Fruit fly (Drosophila melanogaster) Kc167 (cell line): ENCODE results near the gene rempA.

Source experiments
- Myc ChIP-seq: fragments of >200 bp; optimal IDR thresholded peaks from 2 replicates; lab custom pipeline; 2017; ENCODE audit warnings: missing external identifiers
- Sin3A ChIP-seq: fragments of >200 bp; optimal IDR thresholded peaks from 2 replicates; lab custom pipeline; 2018; ENCODE audit warnings: missing external identifiers
- h ChIP-seq: fragments of >200 bp; optimal IDR thresholded peaks from 3 replicates; lab custom pipeline; 2018; ENCODE audit warnings: missing external identifiers
- insv ChIP-seq: fragments of >200 bp; optimal IDR thresholded peaks from 3 replicates; lab custom pipeline; 2018; ENCODE audit warnings: missing external identifiers
- psq ChIP-seq: fragments of >200 bp; optimal IDR thresholded peaks from 2 replicates; lab custom pipeline; 2017; ENCODE audit warnings: missing external identifiers
- ttk ChIP-seq: sonication (Bioruptor generic); optimal IDR thresholded peaks from 2 replicates; lab custom pipeline; 2017; ENCODE audit warnings: missing external identifiers

Gene rempA

dm6 chr2L:514124-514818, 45.8 kb downstream of the rempA start:
- TF ChIP-seq Sin3A (lab: Kevin White, UChicago) (no peak), psq (no peak), h (lab: Kevin White, UChicago) (no peak), insv (lab: Kevin White, UChicago) (no peak), Myc (lab: Kevin White, UChicago) (no peak), ttk (lab: Kevin White, UChicago) (no peak)

dm6 chr2L:513035-513434, 47.1 kb downstream of the rempA start:
- no peak for TF ChIP-seq psq
- no peak for TF ChIP-seq insv (lab: Kevin White, UChicago)
- TF ChIP-seq Sin3A (lab: Kevin White, UChicago): no peak
- TF ChIP-seq ttk (lab: Kevin White, UChicago): no peak
- TF ChIP-seq h (lab: Kevin White, UChicago): no peak
- TF ChIP-seq Myc (lab: Kevin White, UChicago): no peak

DNA sequence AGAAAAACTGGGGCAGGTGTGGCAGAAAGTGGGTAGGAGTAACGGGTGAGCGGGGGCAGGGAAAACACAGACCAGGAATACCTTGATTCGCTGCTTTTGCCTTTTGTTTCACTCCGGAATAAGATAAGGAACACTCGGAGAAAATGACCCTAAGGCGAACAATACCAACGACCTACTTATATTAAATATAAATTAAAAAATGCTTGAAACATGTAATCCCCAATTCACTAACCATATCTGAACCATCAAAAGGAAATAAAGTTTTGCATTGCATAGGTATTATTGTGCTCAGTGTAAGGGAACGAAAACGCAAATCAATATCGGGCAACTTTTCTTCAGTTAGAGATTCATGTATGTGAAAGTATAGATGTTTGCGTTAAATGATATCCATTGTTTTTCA, 48.1 kb downstream of the rempA start:
- TF ChIP-seq h (lab: Kevin White, UChicago): no peak
- TF ChIP-seq Sin3A (lab: Kevin White, UChicago): no peak
- TF ChIP-seq ttk (lab: Kevin White, UChicago): no peak
- TF ChIP-seq psq: no peak
- no peak for TF ChIP-seq insv (lab: Kevin White, UChicago)
- TF ChIP-seq Myc (lab: Kevin White, UChicago): no peak

dm6 chr2L:510534-511014, 49.5 kb downstream of the rempA start:
- TF ChIP-seq Myc (lab: Kevin White, UChicago) (no peak), h (lab: Kevin White, UChicago) (no peak), psq (no peak), insv (lab: Kevin White, UChicago) (no peak), Sin3A (lab: Kevin White, UChicago) (no peak), ttk (lab: Kevin White, UChicago) (no peak)

DNA sequence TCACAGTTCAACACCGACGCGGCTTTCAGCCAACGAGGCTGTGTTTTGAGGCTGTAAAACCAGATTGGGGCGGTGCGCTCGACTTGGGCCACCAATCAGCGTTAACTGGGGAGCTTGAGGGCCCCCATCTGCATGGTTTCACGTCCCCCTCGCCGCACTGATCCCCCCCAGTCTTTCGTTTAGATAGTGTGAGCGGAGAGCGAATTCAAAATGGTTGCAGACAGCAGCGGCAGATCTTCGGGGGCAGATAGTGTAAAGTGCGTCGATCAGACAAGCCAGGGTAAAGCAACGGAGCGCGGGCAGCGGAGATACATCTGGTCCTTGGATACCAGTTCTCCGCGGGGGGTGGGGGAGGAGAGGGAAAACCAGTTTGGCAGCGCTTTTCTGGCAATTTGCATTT, 52.9 kb downstream of the rempA start:
- TF ChIP-seq Sin3A (lab: Kevin White, UChicago): no peak
- TF ChIP-seq psq: no peak
- no peak for TF ChIP-seq h (lab: Kevin White, UChicago)
- TF ChIP-seq Myc (lab: Kevin White, UChicago): no peak
- TF ChIP-seq insv (lab: Kevin White, UChicago): no peak
- TF ChIP-seq ttk (lab: Kevin White, UChicago): no peak

dm6 chr2L:506443-506842, 53.7 kb downstream of the rempA start:
- TF ChIP-seq psq (no peak), Myc (lab: Kevin White, UChicago) (no peak), insv (lab: Kevin White, UChicago) (no peak), ttk (lab: Kevin White, UChicago) (no peak)

DNA sequence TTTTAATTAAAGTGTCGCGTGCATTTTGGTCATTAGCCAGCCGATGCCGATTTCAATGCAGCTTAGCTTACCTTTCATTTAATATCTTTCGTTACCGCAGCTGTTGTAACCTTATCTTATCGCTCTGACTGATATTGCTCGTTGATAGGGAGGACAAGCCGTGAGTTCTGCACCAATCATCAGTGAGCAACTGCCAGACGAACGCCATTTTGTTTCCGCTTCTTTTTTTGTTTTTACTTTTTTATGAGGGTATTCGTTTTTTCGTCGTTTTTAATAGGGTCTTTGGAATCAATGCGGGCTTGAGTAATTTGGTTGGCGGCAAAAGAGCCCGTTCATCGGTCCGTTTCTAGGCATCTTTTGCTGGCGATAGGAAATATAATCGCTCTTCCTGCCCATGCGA, 55.1 kb downstream of the rempA start:
- TF ChIP-seq ttk (lab: Kevin White, UChicago) (no peak), h (lab: Kevin White, UChicago) (no peak), Sin3A (lab: Kevin White, UChicago) (no peak), psq (no peak), Myc (lab: Kevin White, UChicago) (no peak), insv (lab: Kevin White, UChicago) (no peak)
